Fruit fly (Drosophila melanogaster): ENCODE results near the gene FucTB.
A peak's percentile ranks its signal among the peaks of the same experiment; 100 is the strongest.

Gene FucTB

dm6 chr2L:9448322-9449256 is 17.7 kb upstream of the FucTB start:
- TF ChIP-seq psq (GFP tag; optimal IDR thresholded peaks at IDR 0.05) (peak; percentile 33), OdsH (GFP tag; optimal IDR thresholded peaks at IDR 0.05) (no peak), tai (GFP tag; optimal IDR thresholded peaks at IDR 0.05) (no peak), CrebA (GFP tag; optimal IDR thresholded peaks at IDR 0.05; ENCODE audit: borderline replicate concordance) (peak; percentile 34), Vsx2 (GFP tag; optimal IDR thresholded peaks at IDR 0.05; ENCODE audit: partially characterized antibody) (no peak), ey (GFP tag; optimal IDR thresholded peaks at IDR 0.05) (peak; percentile 46), fru (GFP tag; optimal IDR thresholded peaks at IDR 0.05) (peak; percentile 41), dl (GFP tag; optimal IDR thresholded peaks at IDR 0.05; ENCODE audit: insufficient read depth in 1 of 2, partially characterized antibody in 2 of 2) (peak; percentile 9 to 19), foxo (GFP tag; optimal IDR thresholded peaks at IDR 0.05) (peak in 1 of 2 experiments; percentile 10), br (GFP tag; optimal IDR thresholded peaks at IDR 0.05) (no peak), HLH106 (tag; optimal IDR thresholded peaks at IDR 0.05) (peak; percentile 19), Myc (optimal IDR thresholded peaks at IDR 0.05) (peak; percentile 71)

- peak; percentile 13 for TF ChIP-seq woc (GFP tag; optimal IDR thresholded peaks at IDR 0.05)
- TF ChIP-seq CG32264 (GFP tag; optimal IDR thresholded peaks at IDR 0.05), result no peak
- TF ChIP-seq OdsH (GFP tag; optimal IDR thresholded peaks at IDR 0.05), result peak; percentile 19
- TF ChIP-seq Sp1 (GFP tag; optimal IDR thresholded peaks at IDR 0.05), result peak; percentile 41
- TF ChIP-seq tai (GFP tag; optimal IDR thresholded peaks at IDR 0.05), result no peak
- TF ChIP-seq dmrt93B (GFP tag; optimal IDR thresholded peaks at IDR 0.05), result no peak
- TF ChIP-seq Rel (GFP tag; optimal IDR thresholded peaks at IDR 0.05), result no peak
- TF ChIP-seq Rel (tag; optimal IDR thresholded peaks at IDR 0.05), result no peak
- TF ChIP-seq GATAd (GFP tag; optimal IDR thresholded peaks at IDR 0.05), result no peak
- TF ChIP-seq sage (GFP tag; optimal IDR thresholded peaks at IDR 0.05), result no peak
- no peak for TF ChIP-seq CrebA (GFP tag; optimal IDR thresholded peaks at IDR 0.05; ENCODE audit: borderline replicate concordance)
- no peak for TF ChIP-seq Dfd (GFP tag; optimal IDR thresholded peaks at IDR 0.05)
- no peak for TF ChIP-seq pan (optimal IDR thresholded peaks at IDR 0.05)
- no peak for TF ChIP-seq CG9705 (GFP tag; optimal IDR thresholded peaks at IDR 0.05)
- TF ChIP-seq ey (GFP tag; optimal IDR thresholded peaks at IDR 0.05), result peak; percentile 39
- TF ChIP-seq fru (GFP tag; optimal IDR thresholded peaks at IDR 0.05), result peak; percentile 40
- TF ChIP-seq Mio (GFP tag; optimal IDR thresholded peaks at IDR 0.05), result no peak
- peak; percentile 13 for TF ChIP-seq br (GFP tag; optimal IDR thresholded peaks at IDR 0.05)
- TF ChIP-seq Abd-B (GFP tag; optimal IDR thresholded peaks at IDR 0.05), result no peak
- TF ChIP-seq foxo (GFP tag; optimal IDR thresholded peaks at IDR 0.05), result peak in 1 of 2 experiments; percentile 36
- TF ChIP-seq Myc (optimal IDR thresholded peaks at IDR 0.05), result no peak
- peak; percentile 12 for TF ChIP-seq psq (GFP tag; optimal IDR thresholded peaks at IDR 0.05)
- peak; percentile 2 for TF ChIP-seq HLH106 (tag; optimal IDR thresholded peaks at IDR 0.05)
- TF ChIP-seq N (GFP tag; optimal IDR thresholded peaks at IDR 0.05), result no peak
- peak; percentile 59 for TF ChIP-seq rgr (GFP tag; optimal IDR thresholded peaks at IDR 0.05)
- peak; percentile 55 for TF ChIP-seq h (GFP tag; optimal IDR thresholded peaks at IDR 0.05)
- TF ChIP-seq Vsx2 (GFP tag; optimal IDR thresholded peaks at IDR 0.05; ENCODE audit: partially characterized antibody), result no peak
- no peak for TF ChIP-seq Jra (GFP tag; optimal IDR thresholded peaks at IDR 0.05)
- no peak for TF ChIP-seq jim (GFP tag; optimal IDR thresholded peaks at IDR 0.05)
- TF ChIP-seq Dif (GFP tag; optimal IDR thresholded peaks at IDR 0.05; ENCODE audit: partially characterized antibody), result no peak
- TF ChIP-seq Hnf4 (GFP tag; optimal IDR thresholded peaks at IDR 0.05), result peak; percentile 8
These were observed 17.0 kb upstream of the FucTB start for dm6 chr2L:9447816-9448215.

- TF ChIP-seq N (GFP tag; optimal IDR thresholded peaks at IDR 0.05) (no peak), sage (GFP tag; optimal IDR thresholded peaks at IDR 0.05) (no peak), psq (GFP tag; optimal IDR thresholded peaks at IDR 0.05) (no peak), Vsx2 (GFP tag; optimal IDR thresholded peaks at IDR 0.05; ENCODE audit: partially characterized antibody) (no peak), dmrt93B (GFP tag; optimal IDR thresholded peaks at IDR 0.05) (no peak), CrebA (GFP tag; optimal IDR thresholded peaks at IDR 0.05; ENCODE audit: borderline replicate concordance) (no peak)
These were observed 15.6 kb upstream of the FucTB start for dm6 chr2L:9446398-9446945.

All from whole organism, wandering third instar larva.